Worm (Caenorhabditis elegans) whole organism, mixed stage, embryonic: ENCODE data around the gene F46B6.9.

Experiments
- elt-3 ChIP-seq: fragments of 150-350 bp; optimal IDR thresholded peaks from 2 replicates; lab custom pipeline; 2014; ENCODE audit warnings: missing biosample characterization, missing genetic modification characterization
- ztf-11 ChIP-seq: fragments of 150-350 bp; optimal IDR thresholded peaks from 2 replicates; lab custom pipeline; 2014; ENCODE audit warnings: missing biosample characterization, missing genetic modification characterization

DNA sequence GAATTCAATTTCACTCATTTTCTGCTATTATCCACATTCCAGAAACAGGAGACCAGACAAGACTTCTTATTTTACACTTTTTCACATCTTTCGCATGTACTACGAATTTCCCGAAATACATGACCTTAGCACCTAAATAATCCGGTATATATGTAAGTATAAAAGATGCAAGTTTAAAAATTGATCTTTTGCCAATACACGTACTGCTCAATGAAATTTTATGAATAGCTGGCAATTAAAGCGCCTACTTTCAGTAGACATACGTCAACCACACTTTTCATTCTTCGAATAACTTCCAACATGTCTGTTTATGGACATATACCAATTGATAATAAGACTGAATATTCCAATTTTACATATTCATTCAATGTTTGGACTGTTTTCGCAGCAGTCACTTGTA is 6.5 kb downstream of the F46B6.9 start, which contains the start of gene sru-39:
- TF ChIP-seq elt-3 (tag; lab: Kevin White, UChicago) = no peak
- TF ChIP-seq ztf-11 = no peak
